Fruit fly (Drosophila melanogaster): ENCODE results near the gene GATAe.

dm6 chr3R:16067494-16067893 lies 58.6 kb downstream of the GATAe start, which contains the start of gene CG10185:
- TF ChIP-seq CG8301 (tag; optimal IDR thresholded peaks at IDR 0.05): no peak
- no peak for TF ChIP-seq CG12605 (GFP tag; IDR thresholded peaks at IDR 0.05)
- no peak for TF ChIP-seq Pif1B (GFP tag; optimal IDR thresholded peaks at IDR 0.05)
- TF ChIP-seq EcR (GFP tag; optimal IDR thresholded peaks at IDR 0.05): no peak
- no peak for TF ChIP-seq D1 (tag; optimal IDR thresholded peaks at IDR 0.05)
- no peak for TF ChIP-seq Snoo (tag; optimal IDR thresholded peaks at IDR 0.05)
- TF ChIP-seq CG10348 (GFP tag; IDR thresholded peaks at IDR 0.05): no peak
- TF ChIP-seq CG13204 (GFP tag; optimal IDR thresholded peaks at IDR 0.05): no peak
- no peak for TF ChIP-seq CG15710 (tag; optimal IDR thresholded peaks at IDR 0.05)
- TF ChIP-seq CG8159 (tag; optimal IDR thresholded peaks at IDR 0.05): no peak
- TF ChIP-seq Pif1A (GFP tag; optimal IDR thresholded peaks at IDR 0.05): no peak
- TF ChIP-seq CG4496 (GFP tag; IDR thresholded peaks at IDR 0.05): no peak
- no peak for TF ChIP-seq CG32121 (GFP tag; IDR thresholded peaks at IDR 0.05)
- TF ChIP-seq gl (tag; optimal IDR thresholded peaks at IDR 0.05): no peak
